Fruit fly (Drosophila melanogaster) whole organism, prepupa: Measurements from ENCODE around the gene CG18088.

ENCODE experiments used
- CG10631 ChIP-seq: fragments of 200-800 bp; sonication (Bioruptor generic); optimal IDR thresholded peaks from 2 replicates; lab custom pipeline; 2016; ENCODE audit warnings: missing biosample characterization, missing genetic modification characterization
- CG11294 ChIP-seq: fragments of 200-800 bp; sonication (Bioruptor generic); IDR thresholded peaks from 2 replicates; pipeline ENCODE4 v1.3.6; 2022; ENCODE audit warnings: missing biosample characterization, missing genetic modification characterization
- CG15336 ChIP-seq: fragments of 200-800 bp; sonication (Bioruptor generic); IDR thresholded peaks from 2 replicates; pipeline ENCODE4 v1.3.6; 2022; ENCODE audit warnings: missing biosample characterization, missing genetic modification characterization
- CG16779 ChIP-seq: fragments of 200-800 bp; sonication (Bioruptor generic); optimal IDR thresholded peaks from 3 replicates; lab custom pipeline; 2017; ENCODE audit warnings: missing biosample characterization, mild to moderate bottlenecking, missing genetic modification characterization
- CG3032 ChIP-seq: fragments of 200-800 bp; optimal IDR thresholded peaks from 2 replicates; lab custom pipeline; 2019; ENCODE audit warnings: missing biosample characterization, mild to moderate bottlenecking, missing genetic modification characterization, moderate library complexity
- CG32006 ChIP-seq: fragments of 200-800 bp; sonication (Bioruptor generic); optimal IDR thresholded peaks from 3 replicates; lab custom pipeline; 2017; ENCODE audit warnings: missing biosample characterization, mild to moderate bottlenecking, missing genetic modification characterization
- CG34406 ChIP-seq: fragments of 200-800 bp; sonication (Bioruptor generic); optimal IDR thresholded peaks from 3 replicates; lab custom pipeline; 2016; ENCODE audit warnings: missing biosample characterization, missing genetic modification characterization
- CG3919 ChIP-seq: fragments of 200-800 bp; sonication (Bioruptor generic); optimal IDR thresholded peaks from 3 replicates; lab custom pipeline; 2016; ENCODE audit warnings: missing biosample characterization, missing genetic modification characterization
- CG4318 ChIP-seq: fragments of 200-800 bp; sonication (Bioruptor generic); optimal IDR thresholded peaks from 3 replicates; lab custom pipeline; 2017; ENCODE audit warnings: missing biosample characterization, mild to moderate bottlenecking, missing genetic modification characterization
- CG6276 ChIP-seq: fragments of 200-800 bp; sonication (Bioruptor generic); optimal IDR thresholded peaks from 2 replicates; lab custom pipeline; 2017; ENCODE audit warnings: missing biosample characterization, mild to moderate bottlenecking, missing genetic modification characterization
- CG6808 ChIP-seq: fragments of 200-800 bp; sonication (Bioruptor generic); optimal IDR thresholded peaks from 3 replicates; lab custom pipeline; 2017; ENCODE audit warnings: missing biosample characterization, missing genetic modification characterization, mild to moderate bottlenecking, moderate library complexity, missing genetic modification reagents
- CG6854 ChIP-seq: fragments of 200-800 bp; sonication (Bioruptor generic); optimal IDR thresholded peaks from 2 replicates; lab custom pipeline; 2017; ENCODE audit warnings: missing biosample characterization, mild to moderate bottlenecking, missing genetic modification characterization
- CG7368 ChIP-seq: fragments of 200-800 bp; sonication (Bioruptor generic); optimal IDR thresholded peaks from 3 replicates; lab custom pipeline; 2016; ENCODE audit warnings: missing biosample characterization, missing genetic modification characterization
- CG8319 ChIP-seq: fragments of 200-800 bp; sonication (Bioruptor generic); optimal IDR thresholded peaks from 3 replicates; lab custom pipeline; 2016; ENCODE audit warnings: missing biosample characterization, missing genetic modification characterization
- CG8632 ChIP-seq: fragments of 200-800 bp; sonication (Bioruptor generic); optimal IDR thresholded peaks from 3 replicates; lab custom pipeline; 2016; ENCODE audit warnings: missing biosample characterization, missing genetic modification characterization
- CG9139 ChIP-seq: fragments of 200-800 bp; sonication (Bioruptor generic); optimal IDR thresholded peaks from 3 replicates; lab custom pipeline; 2017; ENCODE audit warnings: missing biosample characterization, mild to moderate bottlenecking, missing genetic modification characterization
- Eip75B ChIP-seq: fragments of 200-800 bp; sonication (Bioruptor generic); optimal IDR thresholded peaks from 3 replicates; lab custom pipeline; 2016; ENCODE audit warnings: missing biosample characterization, missing genetic modification characterization
- Eip93F ChIP-seq: fragments of 200-800 bp; sonication (Bioruptor generic); optimal IDR thresholded peaks from 2 replicates; lab custom pipeline; 2016; ENCODE audit warnings: missing biosample characterization, mild to moderate bottlenecking, missing genetic modification characterization
- Gug ChIP-seq: fragments of 200-800 bp; sonication (Bioruptor generic); IDR thresholded peaks from 2 replicates; pipeline ENCODE4 v1.3.6; 2022; ENCODE audit warnings: missing biosample characterization, missing genetic modification characterization
- Hr38 ChIP-seq: sonication (Bioruptor generic); optimal IDR thresholded peaks from 2 replicates; lab custom pipeline; 2016; ENCODE audit warnings: missing biosample characterization, missing genetic modification characterization
- Hr4 ChIP-seq: fragments of 200-800 bp; sonication (Bioruptor generic); optimal IDR thresholded peaks from 3 replicates; lab custom pipeline; 2016; ENCODE audit warnings: missing biosample characterization, missing genetic modification characterization
- Met ChIP-seq: fragments of 200-800 bp; sonication (Bioruptor generic); optimal IDR thresholded peaks from 3 replicates; lab custom pipeline; 2016; ENCODE audit warnings: missing biosample characterization, missing genetic modification characterization
- Sox102F ChIP-seq: fragments of 200-800 bp; sonication (Bioruptor generic); optimal IDR thresholded peaks from 2 replicates; lab custom pipeline; 2016; ENCODE audit warnings: missing biosample characterization, mild to moderate bottlenecking, missing genetic modification characterization
- Sox14 ChIP-seq: fragments of 200-800 bp; sonication (Bioruptor generic); optimal IDR thresholded peaks from 3 replicates; lab custom pipeline; 2016; ENCODE audit warnings: missing biosample characterization, missing genetic modification characterization
- acj6 ChIP-seq: fragments of 200-800 bp; sonication (Bioruptor generic); optimal IDR thresholded peaks from 3 replicates; lab custom pipeline; 2016; ENCODE audit warnings: missing biosample characterization, missing genetic modification characterization
- cyc ChIP-seq: fragments of 200-800 bp; sonication (Bioruptor generic); optimal IDR thresholded peaks from 3 replicates; lab custom pipeline; 2016; ENCODE audit warnings: missing biosample characterization, missing genetic modification characterization
- dac ChIP-seq: fragments of 200-800 bp; sonication (Bioruptor generic); optimal IDR thresholded peaks from 2 replicates; lab custom pipeline; 2017; ENCODE audit warnings: missing biosample characterization, mild to moderate bottlenecking, missing genetic modification characterization
- eg ChIP-seq: fragments of 200-800 bp; sonication (Bioruptor generic); IDR thresholded peaks from 3 replicates; pipeline ENCODE4 v1.3.6; 2022; ENCODE audit warnings: missing biosample characterization, missing genetic modification characterization
- fd59A ChIP-seq: fragments of 200-800 bp; sonication (Bioruptor generic); optimal IDR thresholded peaks from 2 replicates; lab custom pipeline; 2017; ENCODE audit warnings: missing biosample characterization, mild to moderate bottlenecking, missing genetic modification characterization, missing genetic modification reagents
- fd85E ChIP-seq: fragments of 200-800 bp; sonication (Bioruptor generic); optimal IDR thresholded peaks from 3 replicates; lab custom pipeline; 2016; ENCODE audit warnings: missing biosample characterization, missing genetic modification characterization
- fkh ChIP-seq: fragments of 200-800 bp; sonication (Bioruptor generic); optimal IDR thresholded peaks from 3 replicates; lab custom pipeline; 2017; ENCODE audit warnings: missing biosample characterization, mild to moderate bottlenecking, missing genetic modification characterization, moderate library complexity
- net ChIP-seq: fragments of 200-800 bp; sonication (Bioruptor generic); optimal IDR thresholded peaks from 3 replicates; lab custom pipeline; 2016; ENCODE audit warnings: missing biosample characterization, missing genetic modification characterization
- pdm3 ChIP-seq: fragments of 200-800 bp; sonication (Bioruptor generic); optimal IDR thresholded peaks from 3 replicates; lab custom pipeline; 2016; ENCODE audit warnings: missing biosample characterization, missing genetic modification characterization
- salr ChIP-seq, 2 experiments: fragments of 200-800 bp; sonication (Bioruptor generic); optimal IDR thresholded peaks; 3 replicates each; lab custom pipeline; 2016 to 2018; ENCODE audit warnings: missing biosample characterization in 2 of 2, missing genetic modification characterization in 2 of 2, mild to moderate bottlenecking in 1 of 2
- spab ChIP-seq: fragments of 200-800 bp; sonication (Bioruptor generic); optimal IDR thresholded peaks from 2 replicates; lab custom pipeline; 2017; ENCODE audit warnings: missing biosample characterization, mild to moderate bottlenecking, missing genetic modification characterization, missing genetic modification reagents
- ss ChIP-seq, 2 experiments: fragments of 200-800 bp; sonication (Bioruptor generic); optimal IDR thresholded peaks; 2 replicates in 1 of 2; 3 replicates in 1 of 2; lab custom pipeline; 2017 to 2018; ENCODE audit warnings: mild to moderate bottlenecking in 2 of 2, missing biosample characterization in 2 of 2, missing genetic modification characterization in 2 of 2, moderate library complexity in 1 of 2

CG18088 gene

DNA sequence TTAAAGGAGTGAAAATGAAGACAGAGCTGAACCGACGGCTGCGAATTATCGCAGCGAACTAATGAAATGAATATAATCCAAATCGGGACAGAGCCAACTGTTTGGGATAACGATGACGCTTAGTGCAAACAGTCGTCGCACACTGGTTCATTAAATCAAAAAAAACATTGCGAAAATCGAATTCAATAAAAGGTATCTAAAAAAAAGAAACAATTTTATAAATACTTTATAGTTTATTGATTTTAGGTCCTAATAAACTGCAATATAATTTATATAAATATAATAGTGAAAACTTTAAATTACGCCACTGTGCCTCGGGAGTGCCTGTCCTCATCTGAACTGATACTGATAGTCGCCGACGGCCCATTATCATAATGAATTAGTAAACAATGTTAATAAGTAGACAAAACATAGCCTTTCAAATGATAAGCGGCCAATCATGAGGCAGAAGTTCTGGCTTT is 8.3 kb upstream of the CG18088 start, which contains the start of gene CG31886 (continued):
- TF ChIP-seq CG10631 (GFP tag; lab: Kevin White, UChicago) (peak; percentile 27), CG8319 (GFP tag; lab: Kevin White, UChicago) (no peak), CG6808 (GFP tag; lab: Kevin White, UChicago) (no peak), CG7368 (GFP tag; lab: Kevin White, UChicago) (no peak), fd85E (GFP tag; lab: Kevin White, UChicago) (no peak), CG8632 (no peak), CG16779 (tag; lab: Kevin White, UChicago) (peak; percentile 29), CG32006 (peak; percentile 75), CG34406 (no peak), spab (GFP tag; lab: Kevin White, UChicago) (no peak), Gug (no peak; the same call in 1 of the 2 replicates), net (GFP tag; lab: Kevin White, UChicago) (no peak), CG6276 (GFP tag; lab: Kevin White, UChicago) (peak; percentile 73)

DNA sequence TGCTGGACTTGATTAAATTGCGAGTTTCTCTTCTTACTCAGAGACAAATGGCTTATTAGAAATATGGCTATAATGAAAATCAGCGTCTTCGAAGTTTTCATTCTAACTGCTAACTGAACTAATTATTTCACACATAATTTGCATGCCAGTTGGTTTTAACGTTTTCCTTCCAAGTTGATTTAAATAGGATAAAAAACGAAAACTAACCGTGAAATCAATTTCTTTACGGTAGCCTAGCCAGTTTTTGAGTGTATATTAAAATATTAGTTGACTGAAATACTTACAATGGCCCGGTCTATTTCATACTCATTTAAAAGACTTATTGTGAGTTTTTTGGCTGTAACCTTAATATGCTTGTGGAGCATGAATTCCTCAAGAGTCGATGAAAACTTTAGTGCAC is 5.1 kb upstream of the CG18088 start, which contains the start of the genes CG9525 and CG32985:
Gene CG9525, minus strand, starts transcription at position 101 of the 400 bp plus-strand sequence.
Gene CG32985, plus strand, starts transcription at position 280 of the 400 bp plus-strand sequence.
- TF ChIP-seq Gug (no peak), CG3032 (no peak), CG6808 (GFP tag; lab: Kevin White, UChicago) (no peak), CG16779 (tag; lab: Kevin White, UChicago) (no peak), fd59A (GFP tag; lab: Kevin White, UChicago) (no peak), CG6854 (GFP tag; lab: Kevin White, UChicago) (no peak), dac (GFP tag; lab: Kevin White, UChicago) (no peak), CG7368 (GFP tag; lab: Kevin White, UChicago) (no peak), cyc (GFP tag; lab: Kevin White, UChicago) (no peak), pdm3 (GFP tag; lab: Kevin White, UChicago) (no peak), Hr4 (GFP tag; lab: Kevin White, UChicago) (no peak), CG15336 (GFP tag; lab: Robert Waterston, UW) (no peak), ss (GFP tag; optimal IDR thresholded peaks at IDR 0.05; lab: Kevin White, UChicago) (no peak), CG8319 (GFP tag; lab: Kevin White, UChicago) (no peak), Hr38 (GFP tag; lab: Kevin White, UChicago) (no peak), acj6 (GFP tag; lab: Kevin White, UChicago) (no peak), Eip93F (GFP tag; lab: Kevin White, UChicago) (no peak), CG32006 (no peak)

DNA sequence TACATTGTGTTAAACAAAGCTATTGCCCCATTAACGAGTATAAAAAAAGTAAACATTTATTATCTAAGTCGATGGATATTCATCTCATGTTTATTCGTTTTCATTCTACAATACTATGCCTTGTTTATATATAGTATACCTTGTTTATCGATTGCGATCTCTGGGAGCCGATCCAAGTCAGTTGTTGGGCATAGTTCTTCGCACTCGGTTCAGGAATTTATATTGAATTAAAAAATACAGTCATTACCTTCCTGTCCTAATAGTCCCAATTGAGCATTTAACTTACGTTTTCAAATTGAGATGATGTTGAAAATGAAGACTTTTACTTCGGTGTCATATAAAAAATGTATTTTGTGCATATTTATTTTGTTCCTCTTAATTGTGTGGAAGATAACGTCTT is 2.7 kb upstream of the CG18088 start, which contains the start of gene CG32984:
Gene CG32984, plus strand, starts transcription at position 301 of the 400 bp plus-strand sequence.
- no peak for TF ChIP-seq CG10631 (GFP tag; lab: Kevin White, UChicago)
- TF ChIP-seq CG9139 (GFP tag; lab: Kevin White, UChicago) = no peak
- TF ChIP-seq Eip75B (GFP tag; lab: Kevin White, UChicago) = no peak
- TF ChIP-seq eg (GFP tag; lab: Robert Waterston, UW) = no peak
- no peak for TF ChIP-seq Sox102F (GFP tag; lab: Kevin White, UChicago)
- no peak for TF ChIP-seq fkh (GFP tag; lab: Kevin White, UChicago)
- no peak for TF ChIP-seq CG11294 (GFP tag; lab: Robert Waterston, UW)
- no peak for TF ChIP-seq CG3919
- TF ChIP-seq CG6808 (GFP tag; lab: Kevin White, UChicago) = no peak
- TF ChIP-seq fd85E (GFP tag; lab: Kevin White, UChicago) = no peak
- no peak for TF ChIP-seq CG3032
- no peak for TF ChIP-seq CG7368 (GFP tag; lab: Kevin White, UChicago)
- TF ChIP-seq CG4318 (GFP tag; lab: Kevin White, UChicago) = no peak
- TF ChIP-seq CG6854 (GFP tag; lab: Kevin White, UChicago) = no peak
- no peak for TF ChIP-seq Sox14 (GFP tag; lab: Kevin White, UChicago)
- no peak for TF ChIP-seq CG8632
- TF ChIP-seq salr (GFP tag; optimal IDR thresholded peaks at IDR 0.05; lab: Kevin White, UChicago) = no peak
- TF ChIP-seq Met (GFP tag; lab: Kevin White, UChicago) = no peak
